Worm (Caenorhabditis elegans) whole organism, mixed stage, embryonic: Measurements from ENCODE around the gene mboa-6.

ENCODE experiments used
- M03D4.4 ChIP-seq: sonication (generic microtip); optimal IDR thresholded peaks from 2 replicates; lab custom pipeline; 2017; ENCODE audit warnings: mild to moderate bottlenecking, missing genetic modification characterization, missing compliant biosample characterization
- bed-3 ChIP-seq: fragments of 200-800 bp; sonication (Bioruptor generic); optimal IDR thresholded peaks from 3 replicates; lab custom pipeline; 2018; ENCODE audit warnings: mild to moderate bottlenecking, missing genetic modification characterization, moderate library complexity, missing compliant biosample characterization
- blmp-1 ChIP-seq: fragments of 150-350 bp; optimal IDR thresholded peaks from 2 replicates; lab custom pipeline; 2014; ENCODE audit warnings: missing biosample characterization, missing genetic modification characterization
- ceh-39 ChIP-seq: fragments of 150-350 bp; optimal IDR thresholded peaks from 2 replicates; lab custom pipeline; 2014; ENCODE audit warnings: missing biosample characterization, missing genetic modification characterization
- ceh-43 ChIP-seq: fragments of 200-800 bp; sonication (Bioruptor generic); optimal IDR thresholded peaks from 2 replicates; lab custom pipeline; 2018; ENCODE audit warnings: mild to moderate bottlenecking, missing genetic modification characterization, moderate library complexity, missing compliant biosample characterization
- ceh-83 ChIP-seq: fragments of 200-800 bp; sonication (Bioruptor generic); optimal IDR thresholded peaks from 2 replicates; lab custom pipeline; 2018; ENCODE audit warnings: mild to moderate bottlenecking, missing genetic modification characterization, missing compliant biosample characterization
- cnd-1 ChIP-seq: fragments of 200-800 bp; sonication (Bioruptor generic); optimal IDR thresholded peaks from 2 replicates; lab custom pipeline; 2018; ENCODE audit warnings: mild to moderate bottlenecking, missing genetic modification characterization, missing compliant biosample characterization
- drap-1 ChIP-seq: fragments of 200-800 bp; sonication (Bioruptor generic); optimal IDR thresholded peaks from 3 replicates; lab custom pipeline; 2018; ENCODE audit warnings: mild to moderate bottlenecking, missing genetic modification characterization, missing compliant biosample characterization
- elt-1 ChIP-seq: sonication (generic microtip); optimal IDR thresholded peaks from 2 replicates; lab custom pipeline; 2017; ENCODE audit warnings: missing genetic modification characterization, mild to moderate bottlenecking, missing compliant biosample characterization, antibody characterized with exemption, moderate library complexity, borderline replicate concordance; ENCODE audit not compliant: insufficient read depth
- elt-3 ChIP-seq: fragments of 150-350 bp; optimal IDR thresholded peaks from 2 replicates; lab custom pipeline; 2014; ENCODE audit warnings: missing biosample characterization, missing genetic modification characterization
- flh-1 ChIP-seq: fragments of 200-800 bp; sonication (Bioruptor generic); optimal IDR thresholded peaks from 2 replicates; lab custom pipeline; 2018; ENCODE audit warnings: mild to moderate bottlenecking, missing genetic modification characterization, moderate library complexity, missing compliant biosample characterization
- ham-2 ChIP-seq: fragments of 200-800 bp; sonication (Bioruptor generic); optimal IDR thresholded peaks from 2 replicates; lab custom pipeline; 2018; ENCODE audit warnings: mild to moderate bottlenecking, missing genetic modification characterization, missing compliant biosample characterization
- hlh-1 ChIP-seq: fragments of 150-350 bp; optimal IDR thresholded peaks from 2 replicates; lab custom pipeline; 2014; ENCODE audit warnings: missing biosample characterization, missing genetic modification reagents, missing genetic modification characterization
- lin-32 ChIP-seq: fragments of 200-800 bp; sonication (Bioruptor generic); optimal IDR thresholded peaks from 2 replicates; lab custom pipeline; 2018; ENCODE audit warnings: mild to moderate bottlenecking, missing genetic modification characterization, missing compliant biosample characterization
- lsy-2 ChIP-seq: fragments of 150-350 bp; optimal IDR thresholded peaks from 2 replicates; lab custom pipeline; 2014; ENCODE audit warnings: missing biosample characterization, missing genetic modification characterization
- mep-1 ChIP-seq: fragments of 150-350 bp; optimal IDR thresholded peaks from 2 replicates; lab custom pipeline; 2017; ENCODE audit warnings: missing biosample characterization, missing genetic modification reagents, missing genetic modification characterization, inconsistent platforms
- nhr-12 ChIP-seq: fragments of 150-350 bp; optimal IDR thresholded peaks from 2 replicates; lab custom pipeline; 2014; ENCODE audit warnings: missing biosample characterization, missing genetic modification characterization
- nhr-2 ChIP-seq: fragments of 150-350 bp; optimal IDR thresholded peaks from 2 replicates; lab custom pipeline; 2014; ENCODE audit warnings: missing biosample characterization, missing genetic modification characterization
- nhr-237 ChIP-seq: fragments of 150-350 bp; optimal IDR thresholded peaks from 2 replicates; lab custom pipeline; 2014; ENCODE audit warnings: missing biosample characterization, missing genetic modification characterization
- nhr-28 ChIP-seq: fragments of 150-350 bp; optimal IDR thresholded peaks from 2 replicates; lab custom pipeline; 2014; ENCODE audit warnings: missing biosample characterization, missing genetic modification characterization
- pha-4 ChIP-seq: fragments of 150-350 bp; optimal IDR thresholded peaks from 2 replicates; lab custom pipeline; 2018; ENCODE audit warnings: missing biosample characterization, missing genetic modification reagents, missing genetic modification characterization
- sem-2 ChIP-seq: fragments of 200-800 bp; sonication (Bioruptor generic); optimal IDR thresholded peaks from 2 replicates; lab custom pipeline; 2018; ENCODE audit warnings: mild to moderate bottlenecking, missing genetic modification characterization, missing compliant biosample characterization
- snpc-4 ChIP-seq: fragments of 150-350 bp; optimal IDR thresholded peaks from 2 replicates; lab custom pipeline; 2014; ENCODE audit warnings: missing biosample characterization, missing genetic modification characterization
- tbx-8 ChIP-seq: fragments of 200-800 bp; sonication (Bioruptor generic); optimal IDR thresholded peaks from 2 replicates; lab custom pipeline; 2018; ENCODE audit warnings: mild to moderate bottlenecking, missing genetic modification characterization, moderate library complexity, missing compliant biosample characterization
- unc-120 ChIP-seq: sonication (generic microtip); optimal IDR thresholded peaks from 2 replicates; lab custom pipeline; 2017; ENCODE audit warnings: missing genetic modification characterization, missing compliant biosample characterization; ENCODE audit not compliant: poor library complexity, severe bottlenecking
- unc-39 ChIP-seq: fragments of 150-350 bp; optimal IDR thresholded peaks from 2 replicates; lab custom pipeline; 2014; ENCODE audit warnings: missing biosample characterization, missing genetic modification characterization
- zip-8 ChIP-seq: fragments of 150-350 bp; optimal IDR thresholded peaks from 2 replicates; lab custom pipeline; 2014; ENCODE audit warnings: missing biosample characterization, missing genetic modification characterization
- ztf-11 ChIP-seq: fragments of 150-350 bp; optimal IDR thresholded peaks from 2 replicates; lab custom pipeline; 2014; ENCODE audit warnings: missing biosample characterization, missing genetic modification characterization

The mboa-6 gene

DNA sequence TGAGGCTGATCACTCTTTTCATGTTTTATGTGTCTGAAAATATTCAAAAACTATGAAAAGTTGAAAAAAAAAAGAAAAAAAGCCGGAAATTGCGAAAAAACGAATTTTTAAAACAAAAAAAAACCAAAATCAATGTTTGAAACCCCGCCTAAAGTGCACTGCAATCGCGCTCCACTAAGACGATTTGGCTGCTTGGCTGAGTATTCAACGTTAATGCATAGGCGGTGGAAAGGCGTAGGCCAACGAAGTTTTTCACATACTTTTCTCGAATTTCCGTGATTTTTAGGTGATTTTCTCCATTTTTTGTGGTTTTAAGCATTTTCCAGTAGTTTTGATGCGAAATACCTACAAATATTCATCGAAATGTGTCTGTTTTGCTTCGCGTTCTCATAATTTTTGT lies 11.5 kb downstream of the mboa-6 start, which contains the start of the genes polh-1 and rps-22 (continued):
- TF ChIP-seq elt-1 (tag; lab: Kevin White, UChicago) (no peak), nhr-237 (tag; lab: Kevin White, UChicago) (peak; percentile 90), unc-39 (tag; lab: Kevin White, UChicago) (no peak), cnd-1 (tag; lab: Kevin White, UChicago) (peak; percentile 23), nhr-2 (tag; lab: Kevin White, UChicago) (peak; percentile 23), nhr-28 (tag; lab: Kevin White, UChicago) (no peak), ceh-43 (no peak), M03D4.4 (tag; lab: Kevin White, UChicago) (peak; percentile 33), ceh-39 (tag; lab: Kevin White, UChicago) (peak; percentile 81), ham-2 (GFP tag; lab: Kevin White, UChicago) (no peak), ztf-11 (no peak)
- TF ChIP-seq, all 35 proteins: peak for 17

DNA sequence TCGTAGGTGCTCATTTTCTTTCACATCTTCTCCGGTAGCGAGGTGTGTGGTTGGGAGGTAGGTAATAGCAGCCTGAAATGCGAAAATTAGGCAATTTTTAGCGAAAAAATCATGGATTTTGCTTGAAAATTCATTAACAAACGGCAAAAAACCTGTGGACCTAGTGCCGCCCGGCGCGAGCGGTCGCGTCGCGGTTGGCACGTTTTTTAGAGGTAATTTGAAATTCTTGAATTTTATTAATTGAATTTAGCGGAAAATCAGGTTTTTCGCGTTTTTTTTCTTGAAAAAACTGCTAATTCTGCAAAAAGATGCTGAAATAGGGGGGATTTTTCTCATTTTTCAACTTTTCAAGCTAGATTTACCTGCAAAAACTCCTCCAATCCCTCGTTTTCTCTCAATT lies 12.4 kb downstream of the mboa-6 start:
- TF ChIP-seq bed-3 (no peak), flh-1 (GFP tag; lab: Kevin White, UChicago) (no peak), cnd-1 (tag; lab: Kevin White, UChicago) (no peak), snpc-4 (no peak), nhr-28 (tag; lab: Kevin White, UChicago) (no peak), unc-39 (tag; lab: Kevin White, UChicago) (no peak), sem-2 (GFP tag; lab: Kevin White, UChicago) (no peak), mep-1 (no peak), ceh-83 (no peak), ztf-11 (no peak), zip-8 (tag; lab: Kevin White, UChicago) (no peak), ceh-43 (no peak), nhr-12 (tag; lab: Kevin White, UChicago) (no peak), elt-3 (tag; lab: Kevin White, UChicago) (no peak)

DNA sequence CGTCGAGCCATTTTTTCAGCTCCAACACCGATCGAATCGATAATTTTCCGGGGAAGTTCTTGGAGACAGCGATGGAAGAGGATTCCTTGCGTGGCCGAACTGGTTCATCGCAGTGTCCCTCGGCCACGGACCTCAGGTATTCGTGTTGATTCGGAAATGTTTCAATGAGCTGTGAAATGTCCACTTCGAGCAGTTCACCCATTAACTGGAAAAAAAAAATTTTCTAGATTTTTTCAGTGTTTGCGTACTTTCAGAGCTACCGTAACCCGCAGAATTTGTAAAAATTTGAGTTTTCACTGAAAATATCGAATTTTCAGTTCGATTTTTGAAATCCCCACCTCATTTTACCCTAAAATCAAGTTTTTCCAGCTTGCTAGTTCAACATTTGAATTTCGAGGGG lies 13.9 kb downstream of the mboa-6 start:
- TF ChIP-seq lin-32 (no peak), pha-4 (tag; lab: Kevin White, UChicago) (no peak), tbx-8 (no peak), bed-3 (no peak), flh-1 (GFP tag; lab: Kevin White, UChicago) (no peak)
- TF ChIP-seq, all 35 proteins: peak for 0

DNA sequence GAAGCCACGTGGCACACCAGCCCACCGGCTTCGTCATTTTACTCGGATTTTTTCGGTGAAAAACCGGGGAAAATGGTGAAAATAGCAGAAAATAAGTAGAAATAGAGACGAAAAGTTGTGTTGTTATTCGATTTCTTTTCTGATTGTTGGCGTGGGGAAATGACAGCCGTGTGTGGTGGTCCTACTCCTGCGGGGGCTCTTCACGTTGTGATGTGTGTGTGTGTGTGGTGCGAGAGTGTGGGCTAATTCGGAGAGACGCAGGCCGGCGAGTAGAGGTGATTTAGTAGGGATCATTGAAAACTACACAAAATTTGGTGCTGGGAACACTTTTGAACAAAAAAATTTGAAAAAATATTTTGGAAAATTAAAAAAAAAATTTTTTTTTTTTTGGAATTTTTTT lies 18.3 kb downstream of the mboa-6 start, which contains the start of gene F53A3.1:
Gene F53A3.1 (minus strand): TSS at position 150 of the 400 bp plus-strand sequence.
- TF ChIP-seq unc-120 (tag; lab: Kevin White, UChicago) (peak; percentile 53), pha-4 (tag; lab: Kevin White, UChicago) (no peak), nhr-237 (tag; lab: Kevin White, UChicago) (no peak), hlh-1 (tag; lab: Kevin White, UChicago) (peak; percentile 65)

DNA sequence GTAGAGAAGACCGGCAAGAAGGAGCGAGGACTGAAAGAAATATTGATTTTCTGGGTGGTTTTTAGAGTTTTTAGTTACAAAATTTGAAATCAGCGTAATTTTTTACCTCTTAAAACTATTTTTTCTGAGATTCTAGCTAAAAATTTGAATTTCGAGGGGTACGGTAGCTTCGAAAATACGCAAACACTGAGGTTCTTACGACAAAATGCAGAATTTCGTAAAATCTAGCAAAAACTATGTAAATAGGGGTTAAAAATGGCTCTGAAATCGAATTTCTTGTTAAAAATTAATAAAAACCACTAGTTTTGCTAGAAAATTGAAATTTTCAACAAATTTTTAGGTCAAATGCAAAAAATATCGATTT lies 22.1 kb downstream of the mboa-6 start:
- TF ChIP-seq lsy-2 (peak; percentile 53), snpc-4 (no peak), elt-3 (tag; lab: Kevin White, UChicago) (no peak), blmp-1 (tag; lab: Kevin White, UChicago) (no peak), unc-39 (tag; lab: Kevin White, UChicago) (no peak)
- TF ChIP-seq, all 35 proteins: peak for 1

DNA sequence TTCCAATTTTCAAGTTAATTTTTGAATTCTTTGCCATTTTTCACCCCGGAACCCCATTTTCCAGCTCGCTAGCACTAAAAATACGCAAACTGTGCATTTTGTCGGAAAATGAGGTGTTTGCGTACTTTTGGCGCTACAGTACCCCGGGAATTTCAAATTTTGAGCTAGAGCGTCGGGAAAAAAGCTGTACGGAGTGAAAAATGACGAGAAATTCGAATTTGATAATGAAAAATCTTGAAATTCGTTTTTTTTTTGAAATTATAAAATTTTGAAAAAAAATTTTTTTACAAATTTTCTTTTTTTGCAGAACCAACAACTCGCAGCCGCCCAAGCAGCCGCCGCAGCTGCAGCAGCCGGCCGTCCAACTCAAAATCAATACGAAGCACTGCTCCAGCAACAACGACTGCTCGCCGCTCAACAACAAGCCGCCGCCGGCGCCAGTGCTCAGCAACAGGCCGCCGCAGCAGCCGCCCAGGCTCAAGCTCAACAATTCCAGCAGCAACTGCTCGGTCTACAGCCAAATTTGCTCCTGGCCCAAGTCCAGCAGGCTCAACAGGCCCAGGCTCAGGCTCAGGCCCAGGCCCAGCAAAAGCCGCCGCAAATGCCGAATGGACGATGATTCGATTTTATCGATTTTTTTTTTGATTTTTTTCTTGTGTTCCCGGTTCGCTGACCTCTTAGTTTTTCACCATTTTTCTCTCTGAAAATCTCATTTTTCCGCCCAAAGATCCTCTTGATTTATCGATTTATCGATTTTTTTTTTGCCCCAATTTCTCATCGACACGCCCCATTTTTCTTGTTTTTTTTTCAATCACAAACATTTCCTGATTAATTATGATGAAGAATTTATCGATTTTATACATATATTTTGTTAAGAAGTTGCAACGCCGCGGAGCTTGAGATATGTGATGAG lies 22.8 kb downstream of the mboa-6 start:
- TF ChIP-seq ceh-83, result no peak
- TF ChIP-seq drap-1 (GFP tag; lab: Kevin White, UChicago), result no peak
- TF ChIP-seq lin-32, result no peak
- TF ChIP-seq lsy-2, result peak; percentile 66
- TF ChIP-seq ztf-11, result no peak
